Fruit fly (Drosophila melanogaster) whole organism: ENCODE data around the gene Lip1.

Source experiments
- EcR ChIP-seq, 2 experiments: fragments of >200 bp; optimal IDR thresholded peaks; 2 replicates each; lab custom pipeline; 2017; ENCODE audit warnings: missing biosample characterization in 2 of 2, missing genetic modification characterization in 2 of 2, missing genetic modification reagents in 2 of 2
- psq ChIP-seq: fragments of >200 bp; optimal IDR thresholded peaks from 2 replicates; lab custom pipeline; 2017

DNA sequence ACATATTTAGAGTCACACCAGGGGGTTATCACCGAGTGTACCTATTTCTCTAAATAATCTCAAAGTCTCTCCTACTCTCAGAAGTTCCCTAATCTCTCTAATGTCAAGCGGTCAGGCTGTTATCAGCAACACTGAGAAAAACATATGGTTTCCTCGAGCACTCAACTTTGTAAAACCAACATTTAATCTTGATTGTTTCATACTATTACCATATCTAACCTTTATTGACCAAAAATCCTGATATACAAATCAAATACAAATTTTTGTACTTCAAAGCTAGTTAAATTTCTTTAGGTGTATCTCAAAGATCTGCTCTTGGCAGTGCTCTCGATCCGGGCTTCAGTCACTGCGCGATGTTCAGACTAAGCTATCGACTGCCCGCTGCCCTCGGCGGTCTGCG is 1.9 kb upstream of the Lip1 start, which contains the start of gene CG6415:
- TF ChIP-seq psq (lab: Kevin White, UChicago) (no peak), EcR (GFP tag; optimal IDR thresholded peaks at IDR 0.05; lab: Kevin White, UChicago) (no peak)
